Fruit fly (Drosophila melanogaster): ENCODE data around the gene Oga.
A peak's percentile ranks its signal among the peaks of the same experiment; 100 is the strongest.

Gene Oga

DNA sequence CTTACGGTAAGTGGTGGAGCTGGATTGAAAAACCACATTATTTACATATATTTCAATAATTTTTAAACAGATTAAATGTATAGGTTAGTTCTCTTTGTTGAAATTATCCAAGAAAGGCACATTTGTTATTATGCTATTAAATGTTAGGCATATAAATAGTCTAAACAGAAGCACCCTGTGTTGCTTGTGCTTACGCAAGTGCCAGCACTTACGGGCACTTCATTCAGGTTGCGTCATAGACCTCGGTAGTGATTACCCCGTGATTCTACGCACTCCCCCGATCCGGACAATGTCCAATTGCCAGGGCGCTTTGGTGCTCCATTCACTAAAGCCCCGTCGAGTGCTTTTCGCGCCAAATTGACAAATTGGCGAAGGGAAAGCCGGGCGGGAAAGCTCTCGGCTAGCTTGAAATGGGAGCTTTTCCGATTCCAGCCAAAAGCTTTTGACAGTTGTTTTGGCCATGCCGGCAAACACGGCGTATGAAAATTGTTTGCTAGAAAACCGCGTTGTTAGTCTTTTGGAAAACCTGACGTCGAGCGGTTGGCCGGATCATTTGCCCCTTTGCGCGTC lies 27.7 kb downstream of the Oga start, which contains the start of gene ETHR (continued):
- TF ChIP-seq CG17568 (GFP tag; optimal IDR thresholded peaks at IDR 0.05) = peak; percentile 29
- TF ChIP-seq CG14441 (GFP tag; IDR thresholded peaks at IDR 0.05) = peak; percentile 47; the same call in 1 of the 2 replicates
- no peak for TF ChIP-seq CG15073 (GFP tag; optimal IDR thresholded peaks at IDR 0.05)
- no peak for TF ChIP-seq CG30020 (tag; optimal IDR thresholded peaks at IDR 0.05)
- TF ChIP-seq CG4404 (GFP tag; IDR thresholded peaks at IDR 0.05) = no peak
- TF ChIP-seq Asciz (GFP tag; optimal IDR thresholded peaks at IDR 0.05) = no peak
- peak; percentile 40 for TF ChIP-seq CG12071 (GFP tag; optimal IDR thresholded peaks at IDR 0.05)
- peak; percentile 83 for TF ChIP-seq Hmr (GFP tag; optimal IDR thresholded peaks at IDR 0.05)
- peak; percentile 23 for TF ChIP-seq gcm (GFP tag; optimal IDR thresholded peaks at IDR 0.05)
- peak; percentile 65 for TF ChIP-seq HmgZ (tag; optimal IDR thresholded peaks at IDR 0.05)
- TF ChIP-seq sim (GFP tag; IDR thresholded peaks at IDR 0.05) = no peak
- TF ChIP-seq CG11093 (GFP tag; IDR thresholded peaks at IDR 0.05) = no peak
- no peak for TF ChIP-seq CG11504 (tag; optimal IDR thresholded peaks at IDR 0.05)
- no peak for TF ChIP-seq NC2β (GFP tag; optimal IDR thresholded peaks at IDR 0.05)
- 0 out of 2 replicates have a peak, but pooled peaks have one; percentile 16 for TF ChIP-seq H2.0 (GFP tag; IDR thresholded peaks at IDR 0.05)
- peak in 1 of 2 experiments; percentile 71 for TF ChIP-seq Hr51 (GFP tag; optimal IDR thresholded peaks at IDR 0.05)
- TF ChIP-seq CG13624 (GFP tag; optimal IDR thresholded peaks at IDR 0.05) = no peak
- no peak for TF ChIP-seq CG1529 (GFP tag; optimal IDR thresholded peaks at IDR 0.05)
- 0 out of 3 replicates have a peak, but pooled peaks have one; percentile 17 for TF ChIP-seq z (GFP tag; IDR thresholded peaks at IDR 0.05)
- no peak for TF ChIP-seq abd-A (tag; optimal IDR thresholded peaks at IDR 0.05)
- TF ChIP-seq slou (GFP tag; optimal IDR thresholded peaks at IDR 0.05) = no peak
- TF ChIP-seq CG33557 (GFP tag; optimal IDR thresholded peaks at IDR 0.05) = no peak
- TF ChIP-seq CG14710 (tag; optimal IDR thresholded peaks at IDR 0.05) = no peak
- peak; percentile 19 for TF ChIP-seq CG12744 (GFP tag; optimal IDR thresholded peaks at IDR 0.05)
- TF ChIP-seq sug (tag; optimal IDR thresholded peaks at IDR 0.05) = peak; percentile 84
- TF ChIP-seq zfh2 (GFP tag; optimal IDR thresholded peaks at IDR 0.05) = no peak
- no peak for TF ChIP-seq CG8944 (GFP tag; optimal IDR thresholded peaks at IDR 0.05)
- TF ChIP-seq Kr (GFP tag; optimal IDR thresholded peaks at IDR 0.05) = no peak
- TF ChIP-seq stwl (tag; optimal IDR thresholded peaks at IDR 0.05) = no peak
- TF ChIP-seq CG33213 (GFP tag; optimal IDR thresholded peaks at IDR 0.05) = no peak
- no peak for TF ChIP-seq yki (optimal IDR thresholded peaks at IDR 0.05)
- TF ChIP-seq CG17328 (GFP tag; IDR thresholded peaks at IDR 0.05) = no peak
- TF ChIP-seq CG16863 (GFP tag; optimal IDR thresholded peaks at IDR 0.05) = no peak
- TF ChIP-seq Max (GFP tag; optimal IDR thresholded peaks at IDR 0.05) = peak; percentile 12
- TF ChIP-seq cad (GFP tag; optimal IDR thresholded peaks at IDR 0.05) = no peak
- TF ChIP-seq al (GFP tag; IDR thresholded peaks at IDR 0.05) = 0 out of 2 replicates have a peak, but pooled peaks have one; percentile 30
- peak; percentile 47 for TF ChIP-seq CG10147 (GFP tag; optimal IDR thresholded peaks at IDR 0.05)
- TF ChIP-seq ham (GFP tag; IDR thresholded peaks at IDR 0.05) = no peak
- TF ChIP-seq CG11398 (GFP tag; optimal IDR thresholded peaks at IDR 0.05) = no peak
- peak; percentile 20; the same call in 1 of the 3 replicates for TF ChIP-seq ase (GFP tag; IDR thresholded peaks at IDR 0.05)
- TF ChIP-seq CG2199 (GFP tag; IDR thresholded peaks at IDR 0.05) = no peak
- TF ChIP-seq Mrtf (GFP tag; IDR thresholded peaks at IDR 0.05) = no peak
- peak; percentile 37; the same call in 1 of the 2 replicates for TF ChIP-seq CG11085 (GFP tag; IDR thresholded peaks at IDR 0.05)
- no peak for TF ChIP-seq Nf-YB (GFP tag; optimal IDR thresholded peaks at IDR 0.05)
- TF ChIP-seq so (GFP tag; IDR thresholded peaks at IDR 0.05) = peak; percentile 77; the same call in 2 of the 3 replicates
- TF ChIP-seq CG6254 (GFP tag; optimal IDR thresholded peaks at IDR 0.05) = peak; percentile 71
- TF ChIP-seq lola (GFP tag; optimal IDR thresholded peaks at IDR 0.05) = no peak
- TF ChIP-seq CG3163 (GFP tag; optimal IDR thresholded peaks at IDR 0.05) = no peak
- TF ChIP-seq Meics (GFP tag; optimal IDR thresholded peaks at IDR 0.05) = peak; percentile 68
- TF ChIP-seq CTCF (GFP tag; optimal IDR thresholded peaks at IDR 0.05) = peak; percentile 79
- TF ChIP-seq fd3F (GFP tag; optimal IDR thresholded peaks at IDR 0.05) = peak; percentile 35
- TF ChIP-seq h (optimal IDR thresholded peaks at IDR 0.05) = no peak
